Fruit fly (Drosophila melanogaster) whole organism, embryonic: ENCODE data around the gene inc.

ENCODE experiments used
- Asciz ChIP-seq: fragments of 200-800 bp; sonication (Bioruptor generic); optimal IDR thresholded peaks from 2 replicates; lab custom pipeline; 2017; ENCODE audit warnings: missing biosample characterization, mild to moderate bottlenecking, missing genetic modification characterization, missing genetic modification reagents
- Atf6 ChIP-seq: fragments of 200-800 bp; sonication (Bioruptor generic); IDR thresholded peaks from 2 replicates; pipeline ENCODE4 v1.3.6; 2022; ENCODE audit warnings: missing biosample characterization, missing genetic modification characterization
- B-H1 ChIP-seq: fragments of 200-800 bp; sonication (Bioruptor generic); IDR thresholded peaks from 3 replicates; pipeline ENCODE4 v1.3.6; 2022; ENCODE audit warnings: missing biosample characterization, missing genetic modification characterization
- CG10366 ChIP-seq: fragments of 200-800 bp; sonication (Bioruptor generic); IDR thresholded peaks from 2 replicates; pipeline ENCODE4 v1.3.6; 2022; ENCODE audit warnings: missing biosample characterization, missing genetic modification characterization
- CG10543 ChIP-seq: fragments of 200-800 bp; sonication (Bioruptor generic); optimal IDR thresholded peaks from 3 replicates; lab custom pipeline; 2017; ENCODE audit warnings: missing biosample characterization, mild to moderate bottlenecking, missing genetic modification characterization, moderate library complexity
- CG10979 ChIP-seq: fragments of 200-800 bp; sonication (Bioruptor generic); optimal IDR thresholded peaks from 2 replicates; lab custom pipeline; 2018; ENCODE audit warnings: missing biosample characterization, mild to moderate bottlenecking, missing genetic modification characterization, moderate library complexity
- CG12071 ChIP-seq: fragments of 200-800 bp; sonication (Bioruptor generic); optimal IDR thresholded peaks from 3 replicates; lab custom pipeline; 2018; ENCODE audit warnings: missing biosample characterization, mild to moderate bottlenecking, missing genetic modification characterization
- CG12155 ChIP-seq: fragments of 200-800 bp; sonication (Bioruptor generic); optimal IDR thresholded peaks from 3 replicates; lab custom pipeline; 2016; ENCODE audit warnings: missing biosample characterization, missing genetic modification characterization
- CG13775 ChIP-seq: fragments of 200-800 bp; sonication (Bioruptor generic); optimal IDR thresholded peaks from 3 replicates; lab custom pipeline; 2017; ENCODE audit warnings: missing biosample characterization, mild to moderate bottlenecking, missing genetic modification characterization
- CG14050 ChIP-seq: fragments of 200-800 bp; sonication (Bioruptor generic); IDR thresholded peaks from 3 replicates; pipeline ENCODE4 v1.3.6; 2022; ENCODE audit warnings: missing biosample characterization, missing genetic modification characterization
- CG15514 ChIP-seq: fragments of 200-800 bp; sonication (Bioruptor generic); optimal IDR thresholded peaks from 3 replicates; lab custom pipeline; 2017; ENCODE audit warnings: missing biosample characterization, missing genetic modification characterization, mild to moderate bottlenecking, moderate library complexity, missing genetic modification reagents
- CG18262 ChIP-seq: fragments of 200-800 bp; optimal IDR thresholded peaks from 3 replicates; lab custom pipeline; 2019; ENCODE audit warnings: missing biosample characterization, mild to moderate bottlenecking, missing genetic modification characterization, moderate library complexity
- CG33213 ChIP-seq: fragments of 200-800 bp; sonication (Bioruptor generic); optimal IDR thresholded peaks from 3 replicates; lab custom pipeline; 2016; ENCODE audit warnings: missing biosample characterization, missing genetic modification characterization
- CG6854 ChIP-seq: fragments of 200-800 bp; sonication (Bioruptor generic); optimal IDR thresholded peaks from 3 replicates; lab custom pipeline; 2017; ENCODE audit warnings: missing biosample characterization, mild to moderate bottlenecking, missing genetic modification characterization
- CG8388 ChIP-seq: fragments of 200-800 bp; sonication (Bioruptor generic); optimal IDR thresholded peaks from 2 replicates; lab custom pipeline; 2019; ENCODE audit warnings: missing biosample characterization, mild to moderate bottlenecking, missing genetic modification characterization, moderate library complexity
- Chrac-16 ChIP-seq: fragments of 200-800 bp; sonication (Bioruptor generic); optimal IDR thresholded peaks from 3 replicates; lab custom pipeline; 2016; ENCODE audit warnings: missing biosample characterization, missing genetic modification characterization
- CrebB ChIP-seq: fragments of 200-800 bp; sonication (Bioruptor generic); optimal IDR thresholded peaks from 3 replicates; lab custom pipeline; 2018; ENCODE audit warnings: missing biosample characterization, mild to moderate bottlenecking, missing genetic modification characterization
- D19B ChIP-seq: fragments of 200-800 bp; sonication (Bioruptor generic); optimal IDR thresholded peaks from 2 replicates; lab custom pipeline; 2017; ENCODE audit warnings: missing biosample characterization, mild to moderate bottlenecking, missing genetic modification characterization
- Dfd ChIP-seq, 2 experiments: fragments of >200 bp; optimal IDR thresholded peaks; 2 replicates each; lab custom pipeline; 2017; ENCODE audit warnings: missing biosample characterization in 2 of 2, missing genetic modification characterization in 2 of 2
- Dll ChIP-seq: fragments of 200-800 bp; sonication (Bioruptor generic); IDR thresholded peaks from 4 replicates; pipeline ENCODE4 v1.3.6; 2022; ENCODE audit warnings: missing biosample characterization, missing genetic modification characterization; ENCODE audit not compliant: partially characterized antibody
- E2f1 ChIP-seq: fragments of 200-800 bp; sonication (Bioruptor generic); IDR thresholded peaks from 2 replicates; pipeline ENCODE4 v1.3.6; 2022; ENCODE audit warnings: missing biosample characterization, missing genetic modification characterization
- E2f2 ChIP-seq: fragments of 200-800 bp; sonication (Bioruptor generic); IDR thresholded peaks from 2 replicates; pipeline ENCODE4 v1.3.6; 2022; ENCODE audit warnings: missing biosample characterization, missing genetic modification characterization
- Elba2 ChIP-seq: fragments of 200-800 bp; sonication (Bioruptor generic); optimal IDR thresholded peaks from 3 replicates; lab custom pipeline; 2016; ENCODE audit warnings: missing biosample characterization, missing genetic modification characterization
- HHEX ChIP-seq: fragments of 200-800 bp; sonication (Bioruptor generic); optimal IDR thresholded peaks from 3 replicates; lab custom pipeline; 2017; ENCODE audit warnings: missing biosample characterization, mild to moderate bottlenecking, missing genetic modification characterization, missing genetic modification reagents
- Hr39 ChIP-seq: fragments of >200 bp; optimal IDR thresholded peaks from 2 replicates; lab custom pipeline; 2017
- Lpt ChIP-seq: fragments of >200 bp; optimal IDR thresholded peaks from 2 replicates; lab custom pipeline; 2018; ENCODE audit warnings: missing biosample characterization, missing genetic modification characterization
- NFAT ChIP-seq: fragments of 200-800 bp; sonication (Bioruptor generic); IDR thresholded peaks from 2 replicates; pipeline ENCODE4 v1.3.6; 2022; ENCODE audit warnings: missing biosample characterization, missing genetic modification characterization
- Rfx ChIP-seq: fragments of 200-800 bp; sonication (Bioruptor generic); IDR thresholded peaks from 2 replicates; pipeline ENCODE4 v1.3.6; 2022; ENCODE audit warnings: missing biosample characterization, missing genetic modification characterization
- Stat92E ChIP-seq, 3 experiments: fragments of >200 bp in 2 of 3; fragments of 200-800 bp in 1 of 3; sonication (Bioruptor generic) in 1 of 3; optimal IDR thresholded peaks; 2 replicates each; lab custom pipeline; 2017 to 2019; ENCODE audit warnings: missing biosample characterization in 3 of 3, missing genetic modification characterization in 3 of 3, mild to moderate bottlenecking in 1 of 3, moderate library complexity in 1 of 3
- Tbp ChIP-seq: fragments of >200 bp; optimal IDR thresholded peaks from 2 replicates; lab custom pipeline; 2018; ENCODE audit warnings: missing biosample characterization, missing genetic modification characterization
- ab ChIP-seq: fragments of 200-800 bp; sonication (Bioruptor generic); optimal IDR thresholded peaks from 2 replicates; lab custom pipeline; 2016; ENCODE audit warnings: missing biosample characterization, missing genetic modification characterization
- al ChIP-seq: fragments of 200-800 bp; sonication (Bioruptor generic); IDR thresholded peaks from 2 replicates; pipeline ENCODE4 v1.3.6; 2022; ENCODE audit warnings: missing biosample characterization, missing genetic modification characterization
- ase ChIP-seq: fragments of 200-800 bp; sonication (Bioruptor generic); IDR thresholded peaks from 3 replicates; pipeline ENCODE4 v1.3.6; 2022; ENCODE audit warnings: missing biosample characterization, missing genetic modification characterization
- az2 ChIP-seq: fragments of 200-800 bp; sonication (Bioruptor generic); optimal IDR thresholded peaks from 3 replicates; lab custom pipeline; 2016; ENCODE audit warnings: missing biosample characterization, missing genetic modification characterization
- cato ChIP-seq: fragments of 200-800 bp; sonication (Bioruptor generic); optimal IDR thresholded peaks from 2 replicates; lab custom pipeline; 2016; ENCODE audit warnings: missing biosample characterization, missing genetic modification characterization, borderline replicate concordance
- eyg ChIP-seq: fragments of 200-800 bp; sonication (Bioruptor generic); optimal IDR thresholded peaks from 3 replicates; lab custom pipeline; 2016; ENCODE audit warnings: missing biosample characterization, missing genetic modification characterization
- gce ChIP-seq: fragments of 200-800 bp; sonication (Bioruptor generic); IDR thresholded peaks from 3 replicates; pipeline ENCODE4 v1.3.6; 2022; ENCODE audit warnings: missing biosample characterization, missing genetic modification characterization
- gcm ChIP-seq: fragments of 200-800 bp; sonication (Bioruptor generic); optimal IDR thresholded peaks from 2 replicates; lab custom pipeline; 2019; ENCODE audit warnings: missing biosample characterization, mild to moderate bottlenecking, missing genetic modification characterization, moderate library complexity
- her ChIP-seq: fragments of 200-800 bp; sonication (Bioruptor generic); optimal IDR thresholded peaks from 2 replicates; lab custom pipeline; 2016; ENCODE audit warnings: missing biosample characterization, missing genetic modification characterization
- kah ChIP-seq: fragments of 200-800 bp; sonication (Bioruptor generic); optimal IDR thresholded peaks from 2 replicates; lab custom pipeline; 2018; ENCODE audit warnings: missing biosample characterization, mild to moderate bottlenecking, missing genetic modification characterization
- lilli ChIP-seq: fragments of 200-800 bp; sonication (Bioruptor generic); optimal IDR thresholded peaks from 3 replicates; lab custom pipeline; 2016; ENCODE audit warnings: missing biosample characterization, missing genetic modification characterization
- lola ChIP-seq, 3 experiments: fragments of >200 bp in 2 of 3; fragments of 200-800 bp in 1 of 3; sonication (Bioruptor generic) in 1 of 3; optimal IDR thresholded peaks; 2 replicates each; lab custom pipeline; 2017 to 2019; ENCODE audit warnings: missing biosample characterization in 3 of 3, missing genetic modification characterization in 3 of 3, mild to moderate bottlenecking in 1 of 3, moderate library complexity in 1 of 3
- lov ChIP-seq, 2 experiments: fragments of 200-800 bp in 1 of 2; fragments of >200 bp in 1 of 2; sonication (Bioruptor generic) in 1 of 2; IDR thresholded peaks in 1 of 2; optimal IDR thresholded peaks in 1 of 2; 2 replicates in 1 of 2; 3 replicates in 1 of 2; pipeline versions ENCODE4 v1.3.6 to Lab custom; 2017 to 2022; ENCODE audit warnings: missing biosample characterization in 1 of 2, missing genetic modification characterization in 1 of 2
- oc ChIP-seq: fragments of 200-800 bp; sonication (Bioruptor generic); optimal IDR thresholded peaks from 2 replicates; lab custom pipeline; 2018; ENCODE audit warnings: missing biosample characterization, mild to moderate bottlenecking, missing genetic modification characterization, moderate library complexity
- phol ChIP-seq: fragments of 200-800 bp; sonication (Bioruptor generic); optimal IDR thresholded peaks from 3 replicates; lab custom pipeline; 2018; ENCODE audit warnings: missing biosample characterization, mild to moderate bottlenecking, missing genetic modification characterization, moderate library complexity
- sens ChIP-seq: fragments of 200-800 bp; sonication (Bioruptor generic); peaks from one replicate; lab custom pipeline; 2016; ENCODE audit warnings: missing biosample characterization, missing genetic modification characterization
- sisA ChIP-seq: fragments of 200-800 bp; sonication (Bioruptor generic); IDR thresholded peaks from 2 replicates; pipeline ENCODE4 v1.3.6; 2022; ENCODE audit warnings: missing biosample characterization, missing genetic modification characterization
- sob ChIP-seq: fragments of 200-800 bp; sonication (Bioruptor generic); IDR thresholded peaks from 2 replicates; pipeline ENCODE4 v1.3.6; 2022; ENCODE audit warnings: missing biosample characterization, missing genetic modification characterization
- stc ChIP-seq: fragments of 200-800 bp; sonication (Bioruptor generic); IDR thresholded peaks from 2 replicates; pipeline ENCODE4 v1.3.6; 2022; ENCODE audit warnings: missing biosample characterization, missing genetic modification characterization
- tna ChIP-seq: fragments of 200-800 bp; sonication (Bioruptor generic); IDR thresholded peaks from 2 replicates; pipeline ENCODE4 v1.3.6; 2022; ENCODE audit warnings: missing biosample characterization, missing genetic modification characterization; ENCODE audit not compliant: partially characterized antibody
- vnd ChIP-seq: fragments of 200-800 bp; sonication (Bioruptor generic); IDR thresholded peaks from 3 replicates; pipeline ENCODE4 v1.3.6; 2022; ENCODE audit warnings: missing biosample characterization, missing genetic modification characterization; ENCODE audit not compliant: partially characterized antibody

inc gene

dm6 chrX:1517618-1518017 lies 34.3 kb downstream of the inc start (continued):
- TF ChIP-seq NFAT (GFP tag; lab: Robert Waterston, UW): peak; percentile 63
- no peak for TF ChIP-seq lov (optimal IDR thresholded peaks at IDR 0.05; lab: Kevin White, UChicago)
- TF ChIP-seq lov (GFP tag; IDR thresholded peaks at IDR 0.05; lab: Robert Waterston, UW): no peak
- no peak for TF ChIP-seq CG6854 (GFP tag; lab: Kevin White, UChicago)
- TF ChIP-seq CG18262: peak; percentile 29
- no peak for TF ChIP-seq HHEX
- no peak for TF ChIP-seq CG10979 (tag; lab: Kevin White, UChicago)
- peak; percentile 95 for TF ChIP-seq Elba2 (GFP tag; lab: Kevin White, UChicago)
- TF ChIP-seq Hr39: no peak
- no peak for TF ChIP-seq oc (tag; lab: Kevin White, UChicago)
- TF ChIP-seq Stat92E (GFP tag; optimal IDR thresholded peaks at IDR 0.05; lab: Kevin White, UChicago): peak in 1 of 3 experiments; percentile 60
- peak; percentile 35; the same call in 1 of the 2 replicates for TF ChIP-seq E2f2 (GFP tag; lab: Robert Waterston, UW)
- TF ChIP-seq CG15514 (GFP tag; lab: Kevin White, UChicago): peak; percentile 44
- TF ChIP-seq gce: no peak
- TF ChIP-seq E2f1 (GFP tag; lab: Robert Waterston, UW): no peak
- peak; percentile 88 for TF ChIP-seq vnd (GFP tag; lab: Robert Waterston, UW)
- no peak for TF ChIP-seq cato (GFP tag; lab: Kevin White, UChicago)
- peak; percentile 77 for TF ChIP-seq tna
- no peak for TF ChIP-seq phol
- TF ChIP-seq Dll (GFP tag; lab: Robert Waterston, UW): peak; percentile 97
- TF ChIP-seq B-H1: no peak
- no peak for TF ChIP-seq D19B
- TF ChIP-seq al (GFP tag; lab: Robert Waterston, UW): peak; percentile 23; the same call in 1 of the 2 replicates
- peak; percentile 37; the same call in 1 of the 2 replicates for TF ChIP-seq CG10366 (GFP tag; lab: Robert Waterston, UW)
- TF ChIP-seq stc: 0 out of 2 replicates have a peak, but pooled peaks have one; percentile 7
- TF ChIP-seq CG8388: no peak
- peak; percentile 64 for TF ChIP-seq lilli (GFP tag; lab: Kevin White, UChicago)
- TF ChIP-seq CG12071 (GFP tag; lab: Kevin White, UChicago): no peak
- TF ChIP-seq az2 (GFP tag; lab: Kevin White, UChicago): peak; percentile 34
- peak; percentile 30 for TF ChIP-seq eyg (GFP tag; lab: Kevin White, UChicago)
- TF ChIP-seq CG14050 (GFP tag; lab: Robert Waterston, UW): no peak
- peak; percentile 40 for TF ChIP-seq CG13775 (GFP tag; lab: Kevin White, UChicago)
- TF ChIP-seq Rfx (GFP tag; lab: Robert Waterston, UW): peak; percentile 78
- TF ChIP-seq CG33213 (GFP tag; lab: Kevin White, UChicago): peak; percentile 35
- no peak for TF ChIP-seq CrebB (tag; lab: Kevin White, UChicago)
- TF ChIP-seq Tbp: no peak
- no peak for TF ChIP-seq ase
- peak; percentile 62 for TF ChIP-seq her
- TF ChIP-seq CG10543 (GFP tag; lab: Kevin White, UChicago): peak; percentile 53
- TF ChIP-seq sens (GFP tag; lab: Kevin White, UChicago): peak; percentile 87
- no peak for TF ChIP-seq ab
- peak in 1 of 3 experiments; percentile 27 for TF ChIP-seq lola (GFP tag; optimal IDR thresholded peaks at IDR 0.05; lab: Kevin White, UChicago)
- TF ChIP-seq CG12155 (GFP tag; lab: Kevin White, UChicago): peak; percentile 31
- no peak for TF ChIP-seq sisA (GFP tag; lab: Robert Waterston, UW)
- TF ChIP-seq gcm (GFP tag; lab: Kevin White, UChicago): peak; percentile 44
- TF ChIP-seq Dfd (GFP tag; optimal IDR thresholded peaks at IDR 0.05; lab: Kevin White, UChicago): no peak
- no peak for TF ChIP-seq kah (GFP tag; lab: Kevin White, UChicago)
- TF ChIP-seq Asciz (GFP tag; lab: Kevin White, UChicago): no peak
- TF ChIP-seq Atf6 (GFP tag; lab: Robert Waterston, UW): peak; percentile 63
- TF ChIP-seq Chrac-16 (GFP tag; lab: Kevin White, UChicago): peak; percentile 29
- TF ChIP-seq sob (GFP tag; lab: Robert Waterston, UW): peak; percentile 75
- TF ChIP-seq Lpt (GFP tag; lab: Kevin White, UChicago): no peak
